Fruit fly (Drosophila melanogaster) whole organism, pupa: Measurements from ENCODE around the gene Pomp.

Experiments
- CG32121 ChIP-seq: fragments of 200-800 bp; sonication (Bioruptor generic); IDR thresholded peaks from 2 replicates; pipeline ENCODE4 v1.3.6; 2022; ENCODE audit warnings: missing biosample characterization, missing genetic modification characterization
- CG34367 ChIP-seq: fragments of 200-800 bp; sonication (Bioruptor generic); optimal IDR thresholded peaks from 2 replicates; lab custom pipeline; 2018; ENCODE audit warnings: missing biosample characterization, mild to moderate bottlenecking, missing genetic modification characterization
- CG8301 ChIP-seq: fragments of 200-800 bp; sonication (Bioruptor generic); optimal IDR thresholded peaks from 2 replicates; lab custom pipeline; 2018; ENCODE audit warnings: missing biosample characterization, mild to moderate bottlenecking, missing genetic modification characterization
- Pif1B ChIP-seq: fragments of 200-800 bp; sonication (Bioruptor generic); optimal IDR thresholded peaks from 3 replicates; lab custom pipeline; 2016; ENCODE audit warnings: missing biosample characterization, missing genetic modification characterization

DNA sequence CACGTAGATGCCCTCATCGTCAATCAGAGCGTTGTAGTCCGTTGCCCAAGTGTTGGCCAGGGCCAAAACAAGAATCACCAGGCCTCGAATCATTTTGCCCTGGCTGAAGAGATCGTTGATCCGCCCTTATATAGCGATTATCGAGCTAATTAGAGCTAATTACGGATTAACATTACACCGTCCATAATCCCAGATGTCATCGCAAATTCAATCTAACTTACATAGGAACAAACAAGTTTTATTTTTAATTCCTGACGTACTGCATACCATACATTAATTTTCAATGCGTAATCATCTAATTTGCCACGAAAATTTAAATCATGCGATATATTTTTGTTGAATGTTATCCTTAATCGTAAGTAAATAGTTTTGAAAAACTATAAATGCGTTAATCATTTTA, 29.7 kb downstream of the Pomp start, which contains the start of gene CheB38b:
- no peak for TF ChIP-seq CG8301
- TF ChIP-seq CG34367 = no peak
- no peak for TF ChIP-seq CG32121 (GFP tag; lab: Robert Waterston, UW)
- no peak for TF ChIP-seq Pif1B (GFP tag; lab: Kevin White, UChicago)
